Worm (Caenorhabditis elegans) whole organism, L2 larva: Measurements from ENCODE around the gene egrh-3.
A peak's percentile ranks its signal among the peaks of the same experiment; 100 is the strongest.

Source experiments
- C34F6.9 ChIP-seq: fragments of 150-350 bp; optimal IDR thresholded peaks from 2 replicates; lab custom pipeline; 2014; ENCODE audit warnings: missing biosample characterization, missing genetic modification characterization
- F13H6.1 ChIP-seq: sonication (generic microtip); optimal IDR thresholded peaks from 2 replicates; lab custom pipeline; 2016; ENCODE audit warnings: missing genetic modification characterization, missing compliant biosample characterization
- R02D3.7 ChIP-seq: fragments of 150-350 bp; optimal IDR thresholded peaks from 2 replicates; lab custom pipeline; 2014; ENCODE audit warnings: missing biosample characterization, missing genetic modification characterization
- Y55F3AM.14 ChIP-seq: fragments of 200-800 bp; sonication (Bioruptor generic); optimal IDR thresholded peaks from 2 replicates; lab custom pipeline; 2018; ENCODE audit warnings: mild to moderate bottlenecking, missing genetic modification characterization, missing compliant biosample characterization
- ZK546.5 ChIP-seq: sonication (generic microtip); optimal IDR thresholded peaks from 2 replicates; lab custom pipeline; 2017; ENCODE audit warnings: missing biosample characterization, missing genetic modification characterization
- aly-2 ChIP-seq: fragments of 150-350 bp; optimal IDR thresholded peaks from 2 replicates; lab custom pipeline; 2014; ENCODE audit warnings: missing biosample characterization, missing genetic modification characterization
- ama-1 ChIP-seq: fragments of 150-350 bp; optimal IDR thresholded peaks from 2 replicates; lab custom pipeline; 2018; ENCODE audit warnings: inconsistent platforms
- ceh-16 ChIP-seq: fragments of 150-350 bp; optimal IDR thresholded peaks from 2 replicates; lab custom pipeline; 2014; ENCODE audit warnings: missing biosample characterization, missing genetic modification characterization
- crh-2 ChIP-seq: sonication (generic microtip); optimal IDR thresholded peaks from 2 replicates; lab custom pipeline; 2017; ENCODE audit warnings: missing biosample characterization, missing genetic modification characterization
- egl-27 ChIP-seq: sonication (generic microtip); optimal IDR thresholded peaks from 3 replicates; lab custom pipeline; 2017; ENCODE audit warnings: missing biosample characterization, missing genetic modification reagents, missing genetic modification characterization
- elt-3 ChIP-seq: sonication (generic microtip); optimal IDR thresholded peaks from 2 replicates; lab custom pipeline; 2017; ENCODE audit warnings: missing biosample characterization, missing genetic modification characterization
- fos-1 ChIP-seq: fragments of 150-350 bp; optimal IDR thresholded peaks from 2 replicates; lab custom pipeline; 2014; ENCODE audit warnings: missing biosample characterization, missing genetic modification characterization
- gmeb-1 ChIP-seq: fragments of 150-350 bp; optimal IDR thresholded peaks from 2 replicates; lab custom pipeline; 2014; ENCODE audit warnings: missing biosample characterization, missing genetic modification characterization
- lin-11 ChIP-seq: fragments of 150-350 bp; sonication (generic microtip); optimal IDR thresholded peaks from 2 replicates; lab custom pipeline; 2014; ENCODE audit warnings: missing biosample characterization, missing genetic modification characterization, inconsistent platforms, mixed read lengths
- lin-13 ChIP-seq: fragments of 150-350 bp; optimal IDR thresholded peaks from 2 replicates; lab custom pipeline; 2014; ENCODE audit warnings: missing biosample characterization, missing genetic modification reagents, missing genetic modification characterization
- lin-39 ChIP-seq: fragments of 150-350 bp; optimal IDR thresholded peaks from 2 replicates; lab custom pipeline; 2014; ENCODE audit warnings: missing biosample characterization, missing genetic modification reagents, missing genetic modification characterization
- lsy-2 ChIP-seq, 2 experiments: fragments of 150-350 bp in 1 of 2; sonication (generic microtip) in 1 of 2; optimal IDR thresholded peaks; 2 replicates each; lab custom pipeline; 2014 to 2017; ENCODE audit warnings: missing biosample characterization in 2 of 2, missing genetic modification characterization in 2 of 2
- mab-5 ChIP-seq: fragments of 150-350 bp; optimal IDR thresholded peaks from 2 replicates; lab custom pipeline; 2014; ENCODE audit warnings: missing biosample characterization, missing genetic modification characterization
- mbf-1 ChIP-seq: sonication (generic microtip); optimal IDR thresholded peaks from 2 replicates; lab custom pipeline; 2017; ENCODE audit warnings: missing biosample characterization, missing genetic modification characterization
- mdl-1 ChIP-seq, 2 experiments: fragments of 150-350 bp in 1 of 2; sonication (generic microtip) in 1 of 2; optimal IDR thresholded peaks; 2 replicates each; lab custom pipeline; 2017; ENCODE audit warnings: missing biosample characterization in 2 of 2, missing genetic modification characterization in 2 of 2
- nhr-12 ChIP-seq: fragments of 150-350 bp; optimal IDR thresholded peaks from 2 replicates; lab custom pipeline; 2014; ENCODE audit warnings: missing biosample characterization, missing genetic modification characterization
- nhr-129 ChIP-seq: fragments of 150-350 bp; optimal IDR thresholded peaks from 2 replicates; lab custom pipeline; 2014; ENCODE audit warnings: missing biosample characterization, missing genetic modification characterization
- nhr-21 ChIP-seq: fragments of 150-350 bp; optimal IDR thresholded peaks from 2 replicates; lab custom pipeline; 2014; ENCODE audit warnings: missing biosample characterization, missing genetic modification characterization
- nhr-23 ChIP-seq: fragments of 150-350 bp; optimal IDR thresholded peaks from 2 replicates; lab custom pipeline; 2014; ENCODE audit warnings: missing biosample characterization, missing genetic modification reagents, missing genetic modification characterization
- nhr-237 ChIP-seq: fragments of 150-350 bp; optimal IDR thresholded peaks from 2 replicates; lab custom pipeline; 2014; ENCODE audit warnings: missing biosample characterization, missing genetic modification characterization
- nhr-25 ChIP-seq: fragments of 150-350 bp; sonication (generic microtip); optimal IDR thresholded peaks from 3 replicates; lab custom pipeline; 2014; ENCODE audit warnings: missing biosample characterization, missing genetic modification characterization
- nhr-6 ChIP-seq: fragments of 150-350 bp; optimal IDR thresholded peaks from 2 replicates; lab custom pipeline; 2014; ENCODE audit warnings: missing biosample characterization, missing genetic modification characterization
- nhr-77 ChIP-seq: fragments of 150-350 bp; optimal IDR thresholded peaks from 2 replicates; lab custom pipeline; 2014; ENCODE audit warnings: missing biosample characterization, missing genetic modification characterization
- peb-1 ChIP-seq: fragments of 150-350 bp; optimal IDR thresholded peaks from 2 replicates; lab custom pipeline; 2014; ENCODE audit warnings: missing biosample characterization, missing genetic modification characterization
- sem-4 ChIP-seq: fragments of 150-350 bp; optimal IDR thresholded peaks from 2 replicates; lab custom pipeline; 2014; ENCODE audit warnings: missing biosample characterization, missing genetic modification reagents, missing genetic modification characterization
- skn-1 ChIP-seq: sonication (generic microtip); optimal IDR thresholded peaks from 2 replicates; lab custom pipeline; 2017; ENCODE audit warnings: missing biosample characterization, missing genetic modification characterization
- sma-3 ChIP-seq: sonication (generic microtip); optimal IDR thresholded peaks from 2 replicates; lab custom pipeline; 2016; ENCODE audit warnings: missing genetic modification reagents, missing genetic modification characterization, missing compliant biosample characterization
- sma-9 ChIP-seq, 2 experiments: fragments of 150-350 bp in 1 of 2; sonication (generic microtip) in 1 of 2; optimal IDR thresholded peaks; 2 replicates each; lab custom pipeline; 2014 to 2016; ENCODE audit warnings: missing genetic modification characterization in 2 of 2, mild to moderate bottlenecking in 1 of 2, missing biosample characterization in 1 of 2, missing compliant biosample characterization in 1 of 2, missing genetic modification reagents in 1 of 2, moderate library complexity in 1 of 2
- snpc-4 ChIP-seq: fragments of 150-350 bp; optimal IDR thresholded peaks from 2 replicates; lab custom pipeline; 2014; ENCODE audit warnings: missing biosample characterization, missing genetic modification characterization
- unc-55 ChIP-seq: fragments of 150-350 bp; sonication (generic microtip); optimal IDR thresholded peaks from 3 replicates; lab custom pipeline; 2014; ENCODE audit warnings: missing biosample characterization, missing genetic modification reagents, missing genetic modification characterization
- ztf-11 ChIP-seq: sonication (generic microtip); optimal IDR thresholded peaks from 2 replicates; lab custom pipeline; 2017; ENCODE audit warnings: missing biosample characterization, missing genetic modification characterization

The egrh-3 gene

DNA sequence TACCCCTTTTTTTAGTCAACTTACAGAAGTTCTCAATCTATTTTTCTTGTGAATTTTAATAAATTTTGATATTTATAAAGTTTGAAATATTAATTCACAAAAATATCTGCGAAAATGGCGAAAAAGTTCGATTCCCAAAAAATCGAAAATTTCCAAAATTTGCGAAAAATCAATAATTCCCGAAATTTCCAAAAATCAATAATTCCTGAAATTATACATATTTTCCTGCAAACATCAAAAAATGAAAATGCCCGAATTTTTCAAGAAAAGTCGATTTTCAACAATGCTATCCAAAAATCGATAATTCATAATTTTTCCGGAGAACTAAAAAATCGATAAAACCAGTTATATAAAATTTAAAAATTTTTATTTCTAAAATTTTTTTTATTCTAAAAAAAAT is 38.5 kb downstream of the egrh-3 start:
- TF ChIP-seq elt-3 (tag; lab: Kevin White, UChicago): no peak
- no peak for TF ChIP-seq nhr-77 (tag; lab: Kevin White, UChicago)
- no peak for TF ChIP-seq egl-27 (tag; lab: Kevin White, UChicago)
- no peak for TF ChIP-seq Y55F3AM.14 (GFP tag; lab: Kevin White, UChicago)
- no peak for TF ChIP-seq ZK546.5 (tag; lab: Kevin White, UChicago)
- TF ChIP-seq sem-4: no peak
- no peak for TF ChIP-seq nhr-6 (tag; lab: Kevin White, UChicago)
- TF ChIP-seq crh-2: no peak
- no peak for TF ChIP-seq ama-1 (lab: Kevin White, UChicago)
- no peak for TF ChIP-seq peb-1 (tag; lab: Kevin White, UChicago)
- no peak for TF ChIP-seq lin-13 (GFP tag; lab: Kevin White, UChicago)
- no peak for TF ChIP-seq ceh-16 (tag; lab: Kevin White, UChicago)
- TF ChIP-seq nhr-21 (tag; lab: Kevin White, UChicago): no peak
- no peak for TF ChIP-seq mdl-1 (tag; optimal IDR thresholded peaks at IDR 0.05; lab: Kevin White, UChicago)
- no peak for TF ChIP-seq gmeb-1 (tag; lab: Kevin White, UChicago)
- TF ChIP-seq R02D3.7 (tag; lab: Kevin White, UChicago): no peak
- no peak for TF ChIP-seq aly-2 (tag; lab: Kevin White, UChicago)

DNA sequence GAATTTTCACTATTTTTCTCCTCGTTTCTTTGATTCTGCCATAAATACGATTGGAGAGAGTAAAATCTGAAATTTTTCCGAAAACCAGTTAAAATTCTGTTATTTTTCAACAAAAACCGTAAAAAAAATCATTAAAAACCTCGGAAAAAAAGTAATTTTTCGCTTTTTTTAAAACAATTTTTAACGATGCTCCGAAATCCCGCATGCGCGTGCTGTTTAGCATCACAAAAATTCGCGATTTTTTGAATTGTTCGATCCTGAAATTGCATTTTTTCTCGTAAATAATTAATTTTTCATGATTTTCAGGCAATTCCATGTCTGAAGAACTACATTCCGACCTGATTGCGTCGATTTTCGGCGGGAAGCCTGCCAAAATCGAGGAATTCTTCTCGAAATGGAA is 45.9 kb downstream of the egrh-3 start, which contains the start of gene ric-8:
Gene ric-8 (plus strand): TSS at position 301 of the 400 bp plus-strand sequence.
- TF ChIP-seq nhr-12: no peak
- TF ChIP-seq nhr-6 (tag; lab: Kevin White, UChicago): no peak
- TF ChIP-seq nhr-23 (tag; lab: Kevin White, UChicago): no peak

DNA sequence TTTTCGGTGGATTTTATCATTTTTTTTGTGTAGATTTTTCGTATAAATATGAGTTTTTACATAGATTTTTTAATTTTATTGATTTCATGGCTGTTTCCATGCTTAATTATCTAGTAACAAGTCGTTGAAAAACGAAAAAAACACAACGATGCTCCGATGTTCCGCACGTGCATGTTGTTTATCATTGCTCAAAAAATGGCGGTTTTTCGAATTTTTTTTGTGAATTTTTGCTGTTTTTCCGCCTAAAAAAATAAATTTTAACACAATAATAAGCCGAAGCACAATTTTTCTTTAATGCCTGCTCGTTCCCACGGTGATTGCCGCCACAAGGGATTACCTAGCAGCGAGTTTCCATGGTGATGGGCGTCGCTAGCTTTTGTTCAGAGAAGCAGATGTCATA is 46.5 kb downstream of the egrh-3 start:
- peak; percentile 5 for TF ChIP-seq unc-55 (GFP tag; lab: Kevin White, UChicago)
- no peak for TF ChIP-seq C34F6.9

DNA sequence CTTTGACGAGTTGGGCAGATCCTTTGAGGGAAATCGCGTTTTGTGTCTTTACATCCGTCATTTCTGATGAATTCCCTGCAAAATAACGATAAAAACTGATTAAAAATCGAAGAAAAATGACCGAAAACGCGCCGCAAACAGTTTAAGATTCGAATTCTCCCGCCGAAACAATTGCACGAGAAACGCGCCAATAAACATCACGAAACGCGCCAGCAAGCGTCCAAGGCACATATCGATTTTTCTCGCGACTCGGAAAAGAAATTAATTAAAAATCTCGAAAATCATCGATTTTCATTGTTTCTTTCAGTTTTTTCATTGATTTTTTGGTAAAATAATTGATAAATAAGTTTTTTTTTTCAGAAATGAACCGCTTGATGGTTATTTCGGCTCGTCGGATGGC is 47.6 kb downstream of the egrh-3 start, which contains the start of the genes mdf-2 and nduv-3:
Gene mdf-2 (minus strand): TSS at position 176 of the 400 bp plus-strand sequence.
Gene nduv-3 (plus strand): TSS at position 361 of the 400 bp plus-strand sequence.
- TF ChIP-seq nhr-25 (tag; lab: Kevin White, UChicago) (peak; percentile 73), peb-1 (tag; lab: Kevin White, UChicago) (no peak), lsy-2 (tag; optimal IDR thresholded peaks at IDR 0.05; lab: Kevin White, UChicago) (peak; percentile 88 to 90), mab-5 (tag; lab: Kevin White, UChicago) (peak; percentile 75), nhr-237 (tag; lab: Kevin White, UChicago) (no peak), F13H6.1 (tag; lab: Kevin White, UChicago) (peak; percentile 67), ZK546.5 (tag; lab: Kevin White, UChicago) (peak; percentile 0), lin-13 (GFP tag; lab: Kevin White, UChicago) (peak; percentile 85), sma-9 (GFP tag; optimal IDR thresholded peaks at IDR 0.05; lab: Kevin White, UChicago) (peak; percentile 70), sma-9 (tag; optimal IDR thresholded peaks at IDR 0.05; lab: Kevin White, UChicago) (no peak), unc-55 (GFP tag; lab: Kevin White, UChicago) (peak; percentile 86), lin-11 (tag; lab: Kevin White, UChicago) (peak; percentile 68), ztf-11 (no peak), mbf-1 (tag; lab: Kevin White, UChicago) (no peak), ceh-16 (tag; lab: Kevin White, UChicago) (no peak), egl-27 (tag; lab: Kevin White, UChicago) (peak; percentile 44), gmeb-1 (tag; lab: Kevin White, UChicago) (peak; percentile 93), fos-1 (tag; lab: Kevin White, UChicago) (peak; percentile 33), nhr-77 (tag; lab: Kevin White, UChicago) (peak; percentile 31), snpc-4 (tag; lab: Kevin White, UChicago) (peak; percentile 0), skn-1 (tag; lab: Kevin White, UChicago) (no peak), lin-39 (no peak), sma-3 (peak; percentile 49), sem-4 (peak; percentile 38), nhr-21 (tag; lab: Kevin White, UChicago) (peak; percentile 44), C34F6.9 (peak; percentile 92), nhr-129 (tag; lab: Kevin White, UChicago) (peak; percentile 62), mdl-1 (tag; optimal IDR thresholded peaks at IDR 0.05; lab: Kevin White, UChicago) (peak in 1 of 2 experiments; percentile 9), crh-2 (peak; percentile 51), R02D3.7 (tag; lab: Kevin White, UChicago) (peak; percentile 27), nhr-6 (tag; lab: Kevin White, UChicago) (peak; percentile 12)
